Worm (Caenorhabditis elegans) whole organism, early embryonic: ENCODE measurements around the gene pcp-1.

Source experiments
- ama-1 ChIP-seq: fragments of 150-350 bp; optimal IDR thresholded peaks from 2 replicates; lab custom pipeline; 2014
- ets-7 ChIP-seq: sonication (generic microtip); optimal IDR thresholded peaks from 2 replicates; lab custom pipeline; 2016; ENCODE audit warnings: missing genotype, missing genetic modification characterization, missing compliant biosample characterization

DNA sequence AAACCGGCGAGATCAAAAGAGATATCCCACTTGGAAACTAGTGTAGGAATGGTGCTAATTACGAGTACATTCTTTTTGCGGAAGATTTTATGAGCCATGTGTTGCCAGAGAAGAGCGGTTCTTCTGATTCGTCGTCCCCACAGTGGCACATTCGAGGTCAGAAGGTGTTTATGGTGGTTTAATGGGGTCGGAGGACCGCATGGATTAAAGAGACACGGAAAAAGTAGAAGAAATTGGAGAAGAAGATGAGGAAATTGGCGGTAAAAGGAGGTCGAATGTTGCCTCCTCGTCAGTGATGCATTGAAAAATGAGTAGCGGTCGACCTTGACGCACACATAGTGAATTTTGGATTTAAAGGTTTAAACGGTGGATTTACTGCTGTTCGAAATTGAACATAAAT lies 25.1 kb upstream of the pcp-1 start:
- no peak for TF ChIP-seq ama-1
- no peak for TF ChIP-seq ets-7 (tag; lab: Kevin White, UChicago)
